Worm (Caenorhabditis elegans) whole organism, L1 larva: ENCODE measurements around the gene W07E11.1.

ENCODE experiments used
- C16A3.4 ChIP-seq: fragments of 150-350 bp; optimal IDR thresholded peaks from 2 replicates; lab custom pipeline; 2014; ENCODE audit warnings: missing biosample characterization, missing genetic modification characterization
- F16B12.6 ChIP-seq: fragments of 150-350 bp; optimal IDR thresholded peaks from 2 replicates; lab custom pipeline; 2014; ENCODE audit warnings: missing biosample characterization, missing genetic modification characterization
- aha-1 ChIP-seq: fragments of 150-350 bp; optimal IDR thresholded peaks from 2 replicates; lab custom pipeline; 2014; ENCODE audit warnings: missing biosample characterization, missing genetic modification characterization
- alr-1 ChIP-seq: fragments of 200-800 bp; sonication (Bioruptor generic); optimal IDR thresholded peaks from 2 replicates; lab custom pipeline; 2018; ENCODE audit warnings: borderline replicate concordance, mild to moderate bottlenecking, missing genetic modification characterization, missing compliant biosample characterization
- aly-2 ChIP-seq: fragments of 150-350 bp; optimal IDR thresholded peaks from 2 replicates; lab custom pipeline; 2014; ENCODE audit warnings: missing biosample characterization, missing genetic modification characterization
- blmp-1 ChIP-seq: fragments of 150-350 bp; optimal IDR thresholded peaks from 2 replicates; lab custom pipeline; 2014; ENCODE audit warnings: missing biosample characterization, missing genetic modification characterization
- dpl-1 ChIP-seq, 3 experiments: fragments of 150-350 bp in 2 of 3; sonication (generic microtip) in 1 of 3; optimal IDR thresholded peaks; 2 replicates each; lab custom pipeline; 2014 to 2017; ENCODE audit warnings: missing biosample characterization in 3 of 3, missing genetic modification characterization in 3 of 3, missing genetic modification reagents in 3 of 3
- efl-1 ChIP-seq, 4 experiments: fragments of 150-350 bp; optimal IDR thresholded peaks in 3 of 4; peaks in 1 of 4; 1 replicate in 1 of 4; 2 replicates in 3 of 4; lab custom pipeline; 2014; ENCODE audit warnings: missing biosample characterization in 2 of 4, missing genetic modification characterization in 2 of 4, missing genetic modification reagents in 2 of 4
- elt-2 ChIP-seq: sonication (generic microtip); optimal IDR thresholded peaks from 2 replicates; lab custom pipeline; 2016; ENCODE audit warnings: missing genetic modification characterization, mild to moderate bottlenecking, inconsistent platforms, missing compliant biosample characterization, missing genetic modification reagents
- elt-3 ChIP-seq, 6 experiments: fragments of 150-350 bp in 1 of 6; sonication (generic microtip); optimal IDR thresholded peaks; 2 replicates each; lab custom pipeline; 2017 to 2018; ENCODE audit warnings: missing biosample characterization in 6 of 6, missing genetic modification characterization in 6 of 6, inconsistent platforms in 1 of 6
- ets-5 ChIP-seq: fragments of 200-800 bp; sonication (Bioruptor generic); IDR thresholded peaks from 2 replicates; pipeline ENCODE4 v1.3.6; 2022; ENCODE audit warnings: missing genetic modification characterization, missing compliant biosample characterization
- fkh-4 ChIP-seq: sonication (generic microtip); optimal IDR thresholded peaks from 2 replicates; lab custom pipeline; 2016; ENCODE audit warnings: missing compliant biosample characterization, missing genetic modification characterization, borderline replicate concordance
- grh-1 ChIP-seq: fragments of 200-800 bp; sonication (Bioruptor generic); IDR thresholded peaks from 2 replicates; pipeline ENCODE4 v1.3.6; 2022; ENCODE audit warnings: missing genetic modification reagents, missing genetic modification characterization, missing compliant biosample characterization
- hlh-4 ChIP-seq: sonication (generic microtip); optimal IDR thresholded peaks from 2 replicates; lab custom pipeline; 2016; ENCODE audit warnings: mild to moderate bottlenecking, missing genetic modification characterization, missing compliant biosample characterization
- lin-14 ChIP-seq: fragments of 200-800 bp; sonication (Bioruptor generic); optimal IDR thresholded peaks from 2 replicates; lab custom pipeline; 2018; ENCODE audit warnings: mild to moderate bottlenecking, missing genetic modification characterization, moderate library complexity, missing compliant biosample characterization
- lir-3 ChIP-seq: sonication (generic microtip); optimal IDR thresholded peaks from 2 replicates; lab custom pipeline; 2016; ENCODE audit warnings: mild to moderate bottlenecking, missing genetic modification characterization, moderate library complexity, missing compliant biosample characterization; ENCODE audit not compliant: poor library complexity
- mab-9 ChIP-seq: fragments of 200-800 bp; sonication (Bioruptor generic); IDR thresholded peaks from 2 replicates; pipeline ENCODE4 v1.3.6; 2022; ENCODE audit warnings: missing genetic modification reagents, missing genetic modification characterization, missing compliant biosample characterization
- nhr-20 ChIP-seq: sonication (generic microtip); optimal IDR thresholded peaks from 2 replicates; lab custom pipeline; 2016; ENCODE audit warnings: mild to moderate bottlenecking, missing genetic modification characterization, missing compliant biosample characterization
- nhr-28 ChIP-seq: fragments of 150-350 bp; optimal IDR thresholded peaks from 2 replicates; lab custom pipeline; 2014; ENCODE audit warnings: missing biosample characterization, missing genetic modification characterization
- nhr-71 ChIP-seq: sonication (generic microtip); optimal IDR thresholded peaks from 2 replicates; lab custom pipeline; 2016; ENCODE audit warnings: mild to moderate bottlenecking, missing genetic modification characterization, moderate library complexity, missing compliant biosample characterization
- nhr-76 ChIP-seq: sonication (generic microtip); optimal IDR thresholded peaks from 2 replicates; lab custom pipeline; 2017; ENCODE audit warnings: missing biosample characterization, missing genetic modification characterization
- nhr-84 ChIP-seq: sonication (generic microtip); optimal IDR thresholded peaks from 2 replicates; lab custom pipeline; 2017; ENCODE audit warnings: missing biosample characterization, missing genetic modification characterization
- nhr-85 ChIP-seq: sonication (generic microtip); peaks from one replicate; lab custom pipeline; 2016; ENCODE audit warnings: missing genetic modification characterization, inconsistent platforms, missing compliant biosample characterization
- nhr-90 ChIP-seq: sonication (generic microtip); optimal IDR thresholded peaks from 2 replicates; lab custom pipeline; 2016; ENCODE audit warnings: mild to moderate bottlenecking, missing genetic modification characterization, missing compliant biosample characterization; ENCODE audit not compliant: poor library complexity
- pag-3 ChIP-seq: sonication (generic microtip); optimal IDR thresholded peaks from 2 replicates; lab custom pipeline; 2017; ENCODE audit warnings: missing genetic modification characterization, mild to moderate bottlenecking, missing compliant biosample characterization, antibody characterized with exemption, borderline replicate concordance; ENCODE audit not compliant: insufficient read depth
- pax-3 ChIP-seq: fragments of 200-800 bp; sonication (Bioruptor generic); optimal IDR thresholded peaks from 2 replicates; lab custom pipeline; 2018; ENCODE audit warnings: mild to moderate bottlenecking, missing genetic modification characterization, moderate library complexity, missing compliant biosample characterization
- rnt-1 ChIP-seq: sonication (generic microtip); optimal IDR thresholded peaks from 2 replicates; lab custom pipeline; 2016; ENCODE audit warnings: mild to moderate bottlenecking, missing genetic modification characterization, moderate library complexity, missing compliant biosample characterization
- snpc-4 ChIP-seq: fragments of 150-350 bp; optimal IDR thresholded peaks from 2 replicates; lab custom pipeline; 2014; ENCODE audit warnings: missing biosample characterization, missing genetic modification characterization
- snu-23 ChIP-seq: sonication (generic microtip); optimal IDR thresholded peaks from 2 replicates; lab custom pipeline; 2016; ENCODE audit warnings: missing genetic modification characterization, missing compliant biosample characterization
- sup-37 ChIP-seq: fragments of 200-800 bp; sonication (Bioruptor generic); optimal IDR thresholded peaks from 2 replicates; lab custom pipeline; 2018; ENCODE audit warnings: mild to moderate bottlenecking, missing genetic modification characterization, missing compliant biosample characterization
- unc-130 ChIP-seq: fragments of 150-350 bp; optimal IDR thresholded peaks from 2 replicates; lab custom pipeline; 2017; ENCODE audit warnings: missing biosample characterization, missing genetic modification characterization, inconsistent platforms
- unc-98 ChIP-seq: fragments of 200-800 bp; sonication (Bioruptor generic); IDR thresholded peaks from 2 replicates; pipeline ENCODE4 v1.3.6; 2022; ENCODE audit warnings: missing genetic modification characterization, missing compliant biosample characterization
- zip-4 ChIP-seq: fragments of 200-800 bp; sonication (Bioruptor generic); optimal IDR thresholded peaks from 2 replicates; lab custom pipeline; 2018; ENCODE audit warnings: mild to moderate bottlenecking, missing genetic modification characterization, moderate library complexity, missing compliant biosample characterization

Gene W07E11.1

DNA sequence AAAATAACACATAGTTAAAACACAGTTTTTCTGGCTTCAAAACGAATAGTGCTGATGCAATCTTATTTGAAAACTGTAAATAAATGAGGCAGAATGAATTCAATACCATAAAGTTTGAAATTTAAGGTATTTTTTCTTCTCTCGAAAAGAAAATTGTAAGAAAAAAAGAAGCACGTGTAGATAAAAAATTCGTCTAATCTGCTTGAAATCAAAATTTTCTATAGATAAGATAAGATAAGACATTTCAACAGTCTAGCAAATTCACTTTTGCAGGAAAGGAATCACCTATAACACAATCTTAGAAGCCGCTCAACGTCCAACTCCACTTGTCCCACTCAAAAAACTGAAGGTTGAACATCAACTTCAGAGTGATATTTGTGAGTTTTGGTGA is 30.0 kb upstream of the W07E11.1 start:
- TF ChIP-seq elt-3 (tag; optimal IDR thresholded peaks at IDR 0.05; lab: Kevin White, UChicago) (peak in 3 of 6 experiments; percentile 14 to 34 (median 27)), unc-130 (tag; lab: Kevin White, UChicago) (no peak), grh-1 (GFP tag; lab: Robert Waterston, UW) (no peak), blmp-1 (tag; lab: Kevin White, UChicago) (peak; percentile 13), elt-2 (tag; lab: Kevin White, UChicago) (peak; percentile 78)

DNA sequence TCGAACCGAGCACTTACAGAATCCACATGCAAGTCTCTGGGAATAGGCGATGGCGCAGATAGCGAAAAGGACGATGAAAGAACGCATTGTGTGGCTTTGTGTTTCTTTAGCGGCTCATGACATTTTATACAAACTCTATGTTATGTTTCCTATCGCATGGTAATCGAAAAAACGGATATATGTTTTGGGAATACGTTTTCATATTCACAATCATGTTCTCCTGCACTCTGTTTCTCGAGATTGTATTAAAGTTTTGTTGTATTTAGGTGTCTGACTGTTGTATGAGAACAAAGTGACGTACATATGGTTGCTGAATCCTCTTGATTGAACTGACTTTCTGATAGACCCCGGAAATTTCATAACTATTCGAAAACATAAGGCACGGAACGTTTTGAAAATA is 26.1 kb upstream of the W07E11.1 start, which contains the start of gene ZC373.2:
TSS of gene ZC373.2 (minus strand) at position 101 of the 400 bp plus-strand sequence.
- TF ChIP-seq unc-130 (tag; lab: Kevin White, UChicago): no peak
- no peak for TF ChIP-seq nhr-90 (tag; lab: Kevin White, UChicago)
- TF ChIP-seq snpc-4 (tag; lab: Kevin White, UChicago): no peak
- TF ChIP-seq hlh-4: no peak
- no peak for TF ChIP-seq nhr-85 (tag; lab: Kevin White, UChicago)
- TF ChIP-seq pax-3 (tag; lab: Kevin White, UChicago): no peak
- TF ChIP-seq C16A3.4 (tag; lab: Kevin White, UChicago): no peak
- no peak for TF ChIP-seq alr-1
- TF ChIP-seq aly-2 (tag; lab: Kevin White, UChicago): no peak
- no peak for TF ChIP-seq aha-1 (tag; lab: Kevin White, UChicago)
- TF ChIP-seq nhr-20: no peak
- no peak for TF ChIP-seq nhr-76 (tag; lab: Kevin White, UChicago)
- no peak for TF ChIP-seq sup-37 (GFP tag; lab: Kevin White, UChicago)
- no peak for TF ChIP-seq dpl-1 (GFP tag; optimal IDR thresholded peaks at IDR 0.05; lab: Kevin White, UChicago)
- TF ChIP-seq efl-1 (optimal IDR thresholded peaks at IDR 0.05; lab: Kevin White, UChicago): no peak
- TF ChIP-seq efl-1 (GFP tag; optimal IDR thresholded peaks at IDR 0.05 in 1 of 2; lab: Kevin White, UChicago): no peak
- TF ChIP-seq F16B12.6: no peak
- TF ChIP-seq pag-3: no peak
- TF ChIP-seq lir-3 (tag; lab: Kevin White, UChicago): no peak
- TF ChIP-seq, all 84 proteins: peak for 0

DNA sequence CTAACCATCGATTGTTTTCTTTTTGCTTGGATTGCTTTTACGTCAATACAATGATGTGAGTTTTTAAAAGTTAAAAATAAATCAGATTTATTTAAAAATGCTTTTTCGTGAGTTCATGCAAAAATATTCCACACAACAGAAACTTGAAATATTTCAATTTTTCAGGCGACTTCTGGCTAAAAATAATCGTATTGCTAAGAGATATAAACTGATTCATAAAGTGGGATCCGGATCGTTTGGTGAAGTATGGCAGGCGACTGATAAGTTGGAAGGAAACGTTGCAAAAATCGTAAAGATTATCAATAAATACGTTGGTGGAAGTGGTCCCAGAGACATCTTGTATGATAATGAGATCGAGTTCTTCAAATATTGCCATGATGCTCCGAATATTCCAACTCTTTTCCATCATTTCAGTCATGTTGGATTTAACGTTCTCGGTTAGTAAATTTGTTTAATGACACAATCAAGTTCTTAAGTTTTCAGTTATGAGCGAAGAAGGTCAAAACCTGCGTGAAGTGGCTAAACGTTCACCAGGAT is 23.9 kb upstream of the W07E11.1 start, which contains the start of gene ZC373.3:
TSS of gene ZC373.3 (plus strand) at position 51 of the 537 bp plus-strand sequence.
- TF ChIP-seq unc-130 (tag; lab: Kevin White, UChicago) (no peak), nhr-84 (tag; lab: Kevin White, UChicago) (no peak), zip-4 (no peak), mab-9 (GFP tag; lab: Robert Waterston, UW) (no peak), nhr-28 (no peak), unc-98 (no peak), nhr-71 (no peak), aha-1 (tag; lab: Kevin White, UChicago) (no peak), fkh-4 (tag; lab: Kevin White, UChicago) (no peak), lir-3 (tag; lab: Kevin White, UChicago) (no peak), snu-23 (GFP tag; lab: Kevin White, UChicago) (no peak)

DNA sequence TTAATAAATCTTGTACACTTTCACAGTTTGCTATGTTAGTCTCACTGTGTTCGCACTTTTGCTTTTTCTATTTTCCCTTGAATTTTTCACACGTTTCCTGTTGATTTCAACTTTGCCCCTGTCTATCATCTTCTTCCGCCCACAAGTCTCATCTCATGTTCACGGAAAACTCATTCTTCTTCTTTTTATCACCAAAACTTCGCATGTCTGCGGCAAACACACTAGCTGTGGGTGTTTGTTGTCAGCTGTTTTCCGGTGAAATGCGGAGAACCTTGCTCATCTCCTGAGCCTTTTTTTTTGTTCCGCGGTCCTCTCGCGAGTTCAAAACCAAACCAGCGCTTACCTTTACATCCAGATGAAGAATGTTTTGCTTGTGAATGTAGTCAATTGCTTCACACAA is 16.0 kb upstream of the W07E11.1 start:
- peak; percentile 36 for TF ChIP-seq blmp-1 (tag; lab: Kevin White, UChicago)
- TF ChIP-seq efl-1 (optimal IDR thresholded peaks at IDR 0.05; lab: Kevin White, UChicago): no peak
- peak in 1 of 2 experiments; percentile 23 for TF ChIP-seq efl-1 (GFP tag; optimal IDR thresholded peaks at IDR 0.05 in 1 of 2; lab: Kevin White, UChicago)
- no peak for TF ChIP-seq nhr-90 (tag; lab: Kevin White, UChicago)
- peak; percentile 81 for TF ChIP-seq lin-14 (GFP tag; lab: Kevin White, UChicago)
- peak; percentile 40 for TF ChIP-seq unc-130 (tag; lab: Kevin White, UChicago)
- peak; percentile 78 for TF ChIP-seq rnt-1
- peak; percentile 38 for TF ChIP-seq nhr-71
- no peak for TF ChIP-seq ets-5 (GFP tag; lab: Robert Waterston, UW)
